Worm (Caenorhabditis elegans): ENCODE results near the gene clec-245.

DNA sequence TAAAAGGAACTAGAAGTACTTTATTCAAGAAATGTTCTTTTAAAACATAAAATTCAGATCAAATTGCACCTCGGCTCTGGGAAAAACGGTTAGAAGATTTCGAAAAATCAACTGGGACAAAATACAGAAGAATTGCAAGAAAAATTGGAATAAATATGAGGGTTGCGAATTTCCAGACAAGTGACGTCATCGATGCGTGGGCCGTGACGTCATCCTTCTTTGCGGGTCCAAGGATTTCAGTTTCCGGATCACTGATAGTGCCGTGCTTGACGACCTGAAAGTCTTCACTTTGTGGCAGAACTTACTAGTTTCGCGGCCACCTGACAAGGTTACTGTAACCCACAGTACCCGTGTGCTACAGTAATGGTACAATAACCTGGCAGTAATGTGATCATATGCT lies 24.8 kb downstream of the clec-245 start:
- TF ChIP-seq ama-1 (optimal IDR thresholded peaks at IDR 0.05) (no peak), flt-1 (GFP tag; IDR thresholded peaks at IDR 0.05) (no peak), tbx-11 (GFP tag; IDR thresholded peaks at IDR 0.05) (no peak), ets-7 (tag; optimal IDR thresholded peaks at IDR 0.05) (no peak), hnd-1 (tag; optimal IDR thresholded peaks at IDR 0.05) (no peak), aly-1 (tag; optimal IDR thresholded peaks at IDR 0.05) (no peak), scrt-1 (GFP tag; IDR thresholded peaks at IDR 0.05) (no peak)

All from whole organism, early embryonic.